Fruit fly (Drosophila melanogaster) whole organism, prepupa: ENCODE data around the gene ssh.

Experiments used
- CG6808 ChIP-seq: fragments of 200-800 bp; sonication (Bioruptor generic); optimal IDR thresholded peaks from 3 replicates; lab custom pipeline; 2017; ENCODE audit warnings: missing biosample characterization, missing genetic modification characterization, mild to moderate bottlenecking, moderate library complexity, missing genetic modification reagents
- CG6854 ChIP-seq: fragments of 200-800 bp; sonication (Bioruptor generic); optimal IDR thresholded peaks from 2 replicates; lab custom pipeline; 2017; ENCODE audit warnings: missing biosample characterization, mild to moderate bottlenecking, missing genetic modification characterization
- Eip75B ChIP-seq: fragments of 200-800 bp; sonication (Bioruptor generic); optimal IDR thresholded peaks from 3 replicates; lab custom pipeline; 2016; ENCODE audit warnings: missing biosample characterization, missing genetic modification characterization
- topi ChIP-seq: fragments of 200-800 bp; sonication (Bioruptor generic); optimal IDR thresholded peaks from 3 replicates; lab custom pipeline; 2016; ENCODE audit warnings: missing biosample characterization, missing genetic modification characterization

dm6 chr3R:24966578-24966977 is 21.8 kb upstream of the ssh start:
- TF ChIP-seq Eip75B (no peak), topi (no peak), CG6854 (no peak), CG6808 (GFP tag; lab: Kevin White, UChicago) (no peak)
